Fruit fly (Drosophila melanogaster): ENCODE measurements around the gene Sirt7.

Gene Sirt7

dm6 chr3R:29039704-29040430 lies 15.9 kb upstream of the Sirt7 start (continued):
- TF ChIP-seq lbe (GFP tag; optimal IDR thresholded peaks at IDR 0.05) (peak; percentile 10), ind (GFP tag; optimal IDR thresholded peaks at IDR 0.05) (peak; percentile 39), CG9797 (GFP tag; optimal IDR thresholded peaks at IDR 0.05) (peak; percentile 13), CHES-1-like (GFP tag; optimal IDR thresholded peaks at IDR 0.05) (peak; percentile 46), CG1647 (GFP tag; optimal IDR thresholded peaks at IDR 0.05) (peak; percentile 30), CG2120 (GFP tag; optimal IDR thresholded peaks at IDR 0.05) (peak; percentile 56), z (GFP tag; IDR thresholded peaks at IDR 0.05) (no peak), fd96Cb (tag; optimal IDR thresholded peaks at IDR 0.05) (peak; percentile 8), tna (GFP tag; IDR thresholded peaks at IDR 0.05; ENCODE audit: partially characterized antibody) (no peak), CG8478 (optimal IDR thresholded peaks at IDR 0.05) (no peak), mam (GFP tag; optimal IDR thresholded peaks at IDR 0.05) (peak; percentile 58), Oaz (GFP tag; IDR thresholded peaks at IDR 0.05) (no peak), Mes4 (GFP tag; optimal IDR thresholded peaks at IDR 0.05) (no peak), corto (GFP tag; optimal IDR thresholded peaks at IDR 0.05) (no peak), Bgb (GFP tag; IDR thresholded peaks at IDR 0.05; ENCODE audit: partially characterized antibody) (peak; percentile 40; the same call in 1 of the 2 replicates), yki (optimal IDR thresholded peaks at IDR 0.05) (no peak), CG6765 (GFP tag; optimal IDR thresholded peaks at IDR 0.05) (peak; percentile 12), CG4424 (GFP tag; optimal IDR thresholded peaks at IDR 0.05) (no peak), tin (GFP tag; optimal IDR thresholded peaks at IDR 0.05) (peak; percentile 63), cad (GFP tag; optimal IDR thresholded peaks at IDR 0.05) (no peak), CG2129 (GFP tag; IDR thresholded peaks at IDR 0.05; ENCODE audit: partially characterized antibody) (no peak), eyg (GFP tag; optimal IDR thresholded peaks at IDR 0.05) (no peak), klu (GFP tag; IDR thresholded peaks at IDR 0.05) (no peak), CG17361 (GFP tag; IDR thresholded peaks at IDR 0.05) (no peak), CG18599 (GFP tag; optimal IDR thresholded peaks at IDR 0.05) (peak; percentile 43), amos (GFP tag; IDR thresholded peaks at IDR 0.05; ENCODE audit: partially characterized antibody) (peak; percentile 6; the same call in 1 of the 2 replicates), otp (GFP tag; IDR thresholded peaks at IDR 0.05) (peak; percentile 37; the same call in 1 of the 3 replicates), CG14710 (tag; optimal IDR thresholded peaks at IDR 0.05) (no peak), Dip3 (GFP tag; optimal IDR thresholded peaks at IDR 0.05) (peak; percentile 61), sd (tag; optimal IDR thresholded peaks at IDR 0.05) (peak; percentile 29), CG8281 (tag; optimal IDR thresholded peaks at IDR 0.05) (no peak), CG30403 (GFP tag; optimal IDR thresholded peaks at IDR 0.05) (peak; percentile 16), CG15601 (tag; optimal IDR thresholded peaks at IDR 0.05) (no peak), Scr (GFP tag; IDR thresholded peaks at IDR 0.05; ENCODE audit: partially characterized antibody) (no peak), Aef1 (GFP tag; IDR thresholded peaks at IDR 0.05) (no peak), bcd (GFP tag; optimal IDR thresholded peaks at IDR 0.05) (peak; percentile 7), schlank (tag; optimal IDR thresholded peaks at IDR 0.05) (no peak), dysf (GFP tag; IDR thresholded peaks at IDR 0.05) (0 out of 3 replicates have a peak, but pooled peaks have one; percentile 8), ewg (GFP tag; optimal IDR thresholded peaks at IDR 0.05) (peak; percentile 78), unpg (GFP tag; optimal IDR thresholded peaks at IDR 0.05) (no peak), chinmo (GFP tag; IDR thresholded peaks at IDR 0.05; ENCODE audit: partially characterized antibody) (0 out of 4 replicates have a peak, but pooled peaks have one; percentile 40), CG17385 (GFP tag; optimal IDR thresholded peaks at IDR 0.05) (peak; percentile 39), br (optimal IDR thresholded peaks at IDR 0.05) (no peak), CG13424 (tag; optimal IDR thresholded peaks at IDR 0.05) (no peak), D19A (tag; optimal IDR thresholded peaks at IDR 0.05) (no peak), luna (GFP tag; optimal IDR thresholded peaks at IDR 0.05) (no peak), CG12391 (tag; optimal IDR thresholded peaks at IDR 0.05) (peak; percentile 38), Dek (tag; optimal IDR thresholded peaks at IDR 0.05) (no peak), CG8388 (GFP tag; optimal IDR thresholded peaks at IDR 0.05) (peak; percentile 25), bowl (GFP tag; IDR thresholded peaks at IDR 0.05) (no peak)

All from whole organism, embryonic.